Worm (Caenorhabditis elegans): ENCODE measurements around the gene acl-1.
A peak's percentile ranks its signal among the peaks of the same experiment; 100 is the strongest.

acl-1 gene

ce11 chrX:15849397-15849935 lies at the start of gene acl-1:
acl-1 (plus strand) TSS chrX:15849885.
- TF ChIP-seq hlh-8 (tag; optimal IDR thresholded peaks at IDR 0.05): peak; percentile 18
- TF ChIP-seq gmeb-2 (tag; optimal IDR thresholded peaks at IDR 0.05): no peak
- peak; percentile 72 for TF ChIP-seq tbx-2 (tag; optimal IDR thresholded peaks at IDR 0.05)
- TF ChIP-seq ets-4 (tag; optimal IDR thresholded peaks at IDR 0.05): peak; percentile 74
- peak; percentile 72 for TF ChIP-seq tbx-7 (tag; optimal IDR thresholded peaks at IDR 0.05)
- TF ChIP-seq rnt-1 (tag; optimal IDR thresholded peaks at IDR 0.05): peak; percentile 80
- peak; percentile 77 for TF ChIP-seq sdc-2 (tag; optimal IDR thresholded peaks at IDR 0.05)
- TF ChIP-seq ztf-16 (tag; optimal IDR thresholded peaks at IDR 0.05): peak; percentile 28
- peak; percentile 95 for TF ChIP-seq ceh-31 (tag; optimal IDR thresholded peaks at IDR 0.05)
- TF ChIP-seq ceh-2 (tag; optimal IDR thresholded peaks at IDR 0.05): peak; percentile 75
- TF ChIP-seq hlh-30 (tag; optimal IDR thresholded peaks at IDR 0.05; ENCODE audit: insufficient read depth): no peak
- peak; percentile 6 for TF ChIP-seq lim-6 (tag; optimal IDR thresholded peaks at IDR 0.05)
- TF ChIP-seq fkh-6 (tag; optimal IDR thresholded peaks at IDR 0.05): no peak
- TF ChIP-seq ceh-24 (tag; optimal IDR thresholded peaks at IDR 0.05): no peak
- TF ChIP-seq ceh-34 (tag; optimal IDR thresholded peaks at IDR 0.05): peak; percentile 54
- TF ChIP-seq F13H6.1 (tag; optimal IDR thresholded peaks at IDR 0.05): peak; percentile 44
- TF ChIP-seq zip-5 (tag; optimal IDR thresholded peaks at IDR 0.05): peak; percentile 18
- peak; percentile 47 for TF ChIP-seq ceh-14 (tag; optimal IDR thresholded peaks at IDR 0.05)
- TF ChIP-seq nfya-1 (tag; optimal IDR thresholded peaks at IDR 0.05): peak; percentile 49
- TF ChIP-seq ceh-22 (tag; optimal IDR thresholded peaks at IDR 0.05): no peak
- TF ChIP-seq mec-3 (tag; optimal IDR thresholded peaks at IDR 0.05; ENCODE audit: borderline replicate concordance): peak; percentile 85
- TF ChIP-seq ceh-18 (tag; optimal IDR thresholded peaks at IDR 0.05): peak; percentile 65
- no peak for TF ChIP-seq odd-2 (tag; optimal IDR thresholded peaks at IDR 0.05)
- TF ChIP-seq ref-2 (tag; optimal IDR thresholded peaks at IDR 0.05): peak; percentile 65
- peak; percentile 87 for TF ChIP-seq unc-42 (tag; optimal IDR thresholded peaks at IDR 0.05)
- peak; percentile 85 for TF ChIP-seq C08G9.2 (tag; optimal IDR thresholded peaks at IDR 0.05)

- TF ChIP-seq ref-2 (tag; optimal IDR thresholded peaks at IDR 0.05) (no peak), elt-4 (tag; optimal IDR thresholded peaks at IDR 0.05) (no peak)
These were observed 47.9 kb upstream of the acl-1 start for ce11 chrX:15801827-15802226.

- TF ChIP-seq ceh-24 (tag; optimal IDR thresholded peaks at IDR 0.05): no peak
- TF ChIP-seq hlh-6 (tag; optimal IDR thresholded peaks at IDR 0.05): no peak
- TF ChIP-seq ceh-30 (tag; optimal IDR thresholded peaks at IDR 0.05): no peak
- TF ChIP-seq pqm-1 (tag; optimal IDR thresholded peaks at IDR 0.05): no peak
- no peak for TF ChIP-seq T23F11.4 (GFP tag; optimal IDR thresholded peaks at IDR 0.05)
- TF ChIP-seq ceh-22 (tag; optimal IDR thresholded peaks at IDR 0.05): no peak
- no peak for TF ChIP-seq nhr-232 (tag; optimal IDR thresholded peaks at IDR 0.05)
- no peak for TF ChIP-seq unc-3 (GFP tag; conservative IDR thresholded peaks at IDR 0.05)
- no peak for TF ChIP-seq unc-3 (tag; optimal IDR thresholded peaks at IDR 0.05)
- no peak for TF ChIP-seq ceh-6 (GFP tag; optimal IDR thresholded peaks at IDR 0.05)
- TF ChIP-seq dmd-4 (tag; optimal IDR thresholded peaks at IDR 0.05; ENCODE audit: borderline replicate concordance): no peak
- TF ChIP-seq lim-6 (tag; optimal IDR thresholded peaks at IDR 0.05): no peak
- no peak for TF ChIP-seq pha-2 (tag; optimal IDR thresholded peaks at IDR 0.05)
- TF ChIP-seq npax-4 (tag; optimal IDR thresholded peaks at IDR 0.05): no peak
- TF ChIP-seq ets-4 (tag; optimal IDR thresholded peaks at IDR 0.05): no peak
- TF ChIP-seq fkh-10 (GFP tag; optimal IDR thresholded peaks at IDR 0.05): no peak
- no peak for TF ChIP-seq Y22D7AL.16 (tag; optimal IDR thresholded peaks at IDR 0.05)
- TF ChIP-seq elt-4 (tag; optimal IDR thresholded peaks at IDR 0.05): no peak
- no peak for TF ChIP-seq K02D7.2 (tag; optimal IDR thresholded peaks at IDR 0.05)
- TF ChIP-seq madf-2 (tag; optimal IDR thresholded peaks at IDR 0.05): no peak
These were observed 45.6 kb upstream of the acl-1 start, which contains the start of gene Y7A5A.7 for ce11 chrX:15804072-15804471. Y7A5A.7 (minus strand) TSS chrX:15804172.

Data from whole organism, late embryonic.